Worm (Caenorhabditis elegans) whole organism, mixed stage, embryonic: ENCODE measurements around the gene immt-2.

Source experiments
- M03D4.4 ChIP-seq: sonication (generic microtip); optimal IDR thresholded peaks from 2 replicates; lab custom pipeline; 2017; ENCODE audit warnings: mild to moderate bottlenecking, missing genetic modification characterization, missing compliant biosample characterization
- bed-3 ChIP-seq: fragments of 200-800 bp; sonication (Bioruptor generic); optimal IDR thresholded peaks from 3 replicates; lab custom pipeline; 2018; ENCODE audit warnings: mild to moderate bottlenecking, missing genetic modification characterization, moderate library complexity, missing compliant biosample characterization
- blmp-1 ChIP-seq: fragments of 150-350 bp; optimal IDR thresholded peaks from 2 replicates; lab custom pipeline; 2014; ENCODE audit warnings: missing biosample characterization, missing genetic modification characterization
- ceh-39 ChIP-seq: fragments of 150-350 bp; optimal IDR thresholded peaks from 2 replicates; lab custom pipeline; 2014; ENCODE audit warnings: missing biosample characterization, missing genetic modification characterization
- ceh-43 ChIP-seq: fragments of 200-800 bp; sonication (Bioruptor generic); optimal IDR thresholded peaks from 2 replicates; lab custom pipeline; 2018; ENCODE audit warnings: mild to moderate bottlenecking, missing genetic modification characterization, moderate library complexity, missing compliant biosample characterization
- ceh-83 ChIP-seq: fragments of 200-800 bp; sonication (Bioruptor generic); optimal IDR thresholded peaks from 2 replicates; lab custom pipeline; 2018; ENCODE audit warnings: mild to moderate bottlenecking, missing genetic modification characterization, missing compliant biosample characterization
- ces-1 ChIP-seq: fragments of 150-350 bp; optimal IDR thresholded peaks from 2 replicates; lab custom pipeline; 2014; ENCODE audit warnings: missing biosample characterization, missing genetic modification reagents, missing genetic modification characterization
- cnd-1 ChIP-seq: fragments of 200-800 bp; sonication (Bioruptor generic); optimal IDR thresholded peaks from 2 replicates; lab custom pipeline; 2018; ENCODE audit warnings: mild to moderate bottlenecking, missing genetic modification characterization, missing compliant biosample characterization
- drap-1 ChIP-seq: fragments of 200-800 bp; sonication (Bioruptor generic); optimal IDR thresholded peaks from 3 replicates; lab custom pipeline; 2018; ENCODE audit warnings: mild to moderate bottlenecking, missing genetic modification characterization, missing compliant biosample characterization
- elt-1 ChIP-seq: sonication (generic microtip); optimal IDR thresholded peaks from 2 replicates; lab custom pipeline; 2017; ENCODE audit warnings: missing genetic modification characterization, mild to moderate bottlenecking, missing compliant biosample characterization, antibody characterized with exemption, moderate library complexity, borderline replicate concordance; ENCODE audit not compliant: insufficient read depth
- elt-3 ChIP-seq: fragments of 150-350 bp; optimal IDR thresholded peaks from 2 replicates; lab custom pipeline; 2014; ENCODE audit warnings: missing biosample characterization, missing genetic modification characterization
- lin-13 ChIP-seq: fragments of 150-350 bp; optimal IDR thresholded peaks from 2 replicates; lab custom pipeline; 2014; ENCODE audit warnings: missing biosample characterization, missing genetic modification characterization
- lin-32 ChIP-seq: fragments of 200-800 bp; sonication (Bioruptor generic); optimal IDR thresholded peaks from 2 replicates; lab custom pipeline; 2018; ENCODE audit warnings: mild to moderate bottlenecking, missing genetic modification characterization, missing compliant biosample characterization
- mab-5 ChIP-seq: fragments of 150-350 bp; optimal IDR thresholded peaks from 2 replicates; lab custom pipeline; 2014; ENCODE audit warnings: missing biosample characterization, missing genetic modification characterization
- mep-1 ChIP-seq: fragments of 150-350 bp; optimal IDR thresholded peaks from 2 replicates; lab custom pipeline; 2017; ENCODE audit warnings: missing biosample characterization, missing genetic modification reagents, missing genetic modification characterization, inconsistent platforms
- mls-2 ChIP-seq: sonication (generic microtip); optimal IDR thresholded peaks from 2 replicates; lab custom pipeline; 2016; ENCODE audit warnings: mild to moderate bottlenecking, missing genetic modification characterization, moderate library complexity, missing compliant biosample characterization
- nhr-12 ChIP-seq: fragments of 150-350 bp; optimal IDR thresholded peaks from 2 replicates; lab custom pipeline; 2014; ENCODE audit warnings: missing biosample characterization, missing genetic modification characterization
- nhr-2 ChIP-seq: fragments of 150-350 bp; optimal IDR thresholded peaks from 2 replicates; lab custom pipeline; 2014; ENCODE audit warnings: missing biosample characterization, missing genetic modification characterization
- nhr-237 ChIP-seq: fragments of 150-350 bp; optimal IDR thresholded peaks from 2 replicates; lab custom pipeline; 2014; ENCODE audit warnings: missing biosample characterization, missing genetic modification characterization
- nhr-28 ChIP-seq: fragments of 150-350 bp; optimal IDR thresholded peaks from 2 replicates; lab custom pipeline; 2014; ENCODE audit warnings: missing biosample characterization, missing genetic modification characterization
- nhr-76 ChIP-seq: sonication (generic microtip); optimal IDR thresholded peaks from 2 replicates; lab custom pipeline; 2017; ENCODE audit warnings: missing biosample characterization, missing genetic modification characterization
- pha-4 ChIP-seq: fragments of 150-350 bp; optimal IDR thresholded peaks from 2 replicates; lab custom pipeline; 2018; ENCODE audit warnings: missing biosample characterization, missing genetic modification reagents, missing genetic modification characterization
- sptf-1 ChIP-seq: sonication (generic microtip); optimal IDR thresholded peaks from 2 replicates; lab custom pipeline; 2017; ENCODE audit warnings: mild to moderate bottlenecking, missing genetic modification characterization, moderate library complexity, missing compliant biosample characterization
- tbx-8 ChIP-seq: fragments of 200-800 bp; sonication (Bioruptor generic); optimal IDR thresholded peaks from 2 replicates; lab custom pipeline; 2018; ENCODE audit warnings: mild to moderate bottlenecking, missing genetic modification characterization, moderate library complexity, missing compliant biosample characterization
- unc-39 ChIP-seq: fragments of 150-350 bp; optimal IDR thresholded peaks from 2 replicates; lab custom pipeline; 2014; ENCODE audit warnings: missing biosample characterization, missing genetic modification characterization
- unc-62 ChIP-seq: fragments of 150-350 bp; optimal IDR thresholded peaks from 2 replicates; lab custom pipeline; 2014; ENCODE audit warnings: missing biosample characterization, missing genetic modification reagents, missing genetic modification characterization

The immt-2 gene

ce11 chrV:16836100-16836499 is 47.0 kb downstream of the immt-2 start:
- TF ChIP-seq mab-5 (tag; lab: Kevin White, UChicago): no peak
- TF ChIP-seq ceh-43 (GFP tag; lab: Kevin White, UChicago): no peak
- no peak for TF ChIP-seq ceh-39
- no peak for TF ChIP-seq unc-39 (tag; lab: Kevin White, UChicago)
- no peak for TF ChIP-seq blmp-1 (tag; lab: Kevin White, UChicago)

ce11 chrV:16838435-16838834 is 49.4 kb downstream of the immt-2 start:
- TF ChIP-seq nhr-12 (tag; lab: Kevin White, UChicago) (no peak), blmp-1 (tag; lab: Kevin White, UChicago) (no peak), nhr-237 (tag; lab: Kevin White, UChicago) (no peak), ceh-83 (GFP tag; lab: Kevin White, UChicago) (no peak), elt-3 (tag; lab: Kevin White, UChicago) (no peak), mls-2 (tag; lab: Kevin White, UChicago) (no peak), tbx-8 (GFP tag; lab: Kevin White, UChicago) (no peak), bed-3 (GFP tag; lab: Kevin White, UChicago) (no peak), ceh-39 (no peak), lin-32 (GFP tag; lab: Kevin White, UChicago) (no peak), elt-1 (tag; lab: Kevin White, UChicago) (no peak), unc-39 (tag; lab: Kevin White, UChicago) (no peak), pha-4 (no peak), ces-1 (GFP tag; lab: Kevin White, UChicago) (no peak), lin-13 (tag; lab: Kevin White, UChicago) (no peak), drap-1 (GFP tag; lab: Kevin White, UChicago) (no peak), sptf-1 (tag; lab: Kevin White, UChicago) (no peak), mep-1 (tag; lab: Kevin White, UChicago) (no peak)

- TF ChIP-seq lin-13 (tag; lab: Kevin White, UChicago) (no peak), mab-5 (tag; lab: Kevin White, UChicago) (no peak), nhr-2 (tag; lab: Kevin White, UChicago) (no peak), drap-1 (GFP tag; lab: Kevin White, UChicago) (no peak), nhr-76 (tag; lab: Kevin White, UChicago) (no peak), mls-2 (tag; lab: Kevin White, UChicago) (no peak), cnd-1 (no peak), unc-62 (GFP tag; lab: Kevin White, UChicago) (no peak), pha-4 (no peak), nhr-28 (tag; lab: Kevin White, UChicago) (no peak)
- TF ChIP-seq, all 35 proteins: peak for 0
These were observed 51.2 kb downstream of the immt-2 start for ce11 chrV:16840283-16840682.

ce11 chrV:16840961-16841360 is 51.9 kb downstream of the immt-2 start, which contains the start of gene clec-40:
TSS of gene clec-40 (minus strand) at chrV:16841061.
- TF ChIP-seq M03D4.4 (tag; lab: Kevin White, UChicago): no peak
